Worm (Caenorhabditis elegans) whole organism, late embryonic: ENCODE data around the gene K09G1.2.
A peak's percentile ranks its signal among the peaks of the same experiment; 100 is the strongest.

Experiments used
- C08G9.2 ChIP-seq: sonication (generic microtip); optimal IDR thresholded peaks from 2 replicates; lab custom pipeline; 2016; ENCODE audit warnings: mild to moderate bottlenecking, missing genetic modification characterization, moderate library complexity, missing compliant biosample characterization
- F13H6.1 ChIP-seq: sonication (generic microtip); optimal IDR thresholded peaks from 2 replicates; lab custom pipeline; 2016; ENCODE audit warnings: missing genetic modification characterization, missing compliant biosample characterization
- K02D7.2 ChIP-seq: sonication (generic microtip); optimal IDR thresholded peaks from 2 replicates; lab custom pipeline; 2017; ENCODE audit warnings: mild to moderate bottlenecking, missing genetic modification characterization, missing compliant biosample characterization
- ahr-1 ChIP-seq: sonication (generic microtip); optimal IDR thresholded peaks from 2 replicates; lab custom pipeline; 2016; ENCODE audit warnings: missing genetic modification characterization, missing compliant biosample characterization
- ceh-14 ChIP-seq: sonication (generic microtip); optimal IDR thresholded peaks from 2 replicates; lab custom pipeline; 2016; ENCODE audit warnings: missing genotype, missing genetic modification characterization, missing compliant biosample characterization
- ceh-19 ChIP-seq: fragments of 200-800 bp; sonication (Bioruptor generic); optimal IDR thresholded peaks from 2 replicates; lab custom pipeline; 2018; ENCODE audit warnings: mild to moderate bottlenecking, missing genetic modification characterization, missing compliant biosample characterization
- ceh-24 ChIP-seq: sonication (generic microtip); optimal IDR thresholded peaks from 2 replicates; lab custom pipeline; 2016; ENCODE audit warnings: mild to moderate bottlenecking, missing genetic modification characterization, missing compliant biosample characterization
- ceh-30 ChIP-seq: fragments of 150-350 bp; optimal IDR thresholded peaks from 2 replicates; lab custom pipeline; 2014; ENCODE audit warnings: missing biosample characterization, missing genetic modification characterization
- ceh-31 ChIP-seq: sonication (generic microtip); optimal IDR thresholded peaks from 2 replicates; lab custom pipeline; 2016; ENCODE audit warnings: missing genetic modification characterization, missing compliant biosample characterization
- ceh-34 ChIP-seq: sonication (generic microtip); optimal IDR thresholded peaks from 2 replicates; lab custom pipeline; 2016; ENCODE audit warnings: mild to moderate bottlenecking, missing genetic modification characterization, missing compliant biosample characterization
- ceh-6 ChIP-seq: fragments of 200-800 bp; sonication (Bioruptor generic); optimal IDR thresholded peaks from 2 replicates; lab custom pipeline; 2018; ENCODE audit warnings: mild to moderate bottlenecking, missing genetic modification characterization, missing compliant biosample characterization
- ceh-9 ChIP-seq: sonication (generic microtip); optimal IDR thresholded peaks from 2 replicates; lab custom pipeline; 2016; ENCODE audit warnings: mild to moderate bottlenecking, missing genetic modification characterization, inconsistent platforms, missing compliant biosample characterization
- dve-1 ChIP-seq: sonication (generic microtip); optimal IDR thresholded peaks from 2 replicates; lab custom pipeline; 2017; ENCODE audit warnings: antibody characterized with exemption, mild to moderate bottlenecking, missing genetic modification characterization, missing compliant biosample characterization
- ets-4 ChIP-seq: sonication (generic microtip); optimal IDR thresholded peaks from 2 replicates; lab custom pipeline; 2016; ENCODE audit warnings: missing genetic modification characterization, missing compliant biosample characterization
- fkh-6 ChIP-seq: sonication (generic microtip); optimal IDR thresholded peaks from 2 replicates; lab custom pipeline; 2016; ENCODE audit warnings: missing genetic modification characterization, missing compliant biosample characterization
- hlh-13 ChIP-seq: fragments of 200-800 bp; sonication (Bioruptor generic); optimal IDR thresholded peaks from 2 replicates; lab custom pipeline; 2018; ENCODE audit warnings: mild to moderate bottlenecking, missing genetic modification characterization, missing compliant biosample characterization
- hlh-15 ChIP-seq: sonication (generic microtip); optimal IDR thresholded peaks from 2 replicates; lab custom pipeline; 2016; ENCODE audit warnings: missing genetic modification characterization, missing compliant biosample characterization
- hlh-8 ChIP-seq: sonication (generic microtip); optimal IDR thresholded peaks from 2 replicates; lab custom pipeline; 2016; ENCODE audit warnings: missing genotype, missing genetic modification characterization, missing compliant biosample characterization
- lim-6 ChIP-seq: sonication (generic microtip); optimal IDR thresholded peaks from 2 replicates; lab custom pipeline; 2016; ENCODE audit warnings: missing genetic modification characterization, missing compliant biosample characterization
- lin-11 ChIP-seq: fragments of 200-800 bp; sonication (Bioruptor generic); optimal IDR thresholded peaks from 2 replicates; lab custom pipeline; 2018; ENCODE audit warnings: mild to moderate bottlenecking, missing genetic modification characterization, missing compliant biosample characterization
- madf-2 ChIP-seq: sonication (generic microtip); optimal IDR thresholded peaks from 2 replicates; lab custom pipeline; 2017; ENCODE audit warnings: missing genetic modification characterization, missing compliant biosample characterization
- nfya-1 ChIP-seq: sonication (generic microtip); optimal IDR thresholded peaks from 2 replicates; lab custom pipeline; 2017; ENCODE audit warnings: missing genetic modification characterization, mild to moderate bottlenecking, missing compliant biosample characterization, antibody characterized with exemption, moderate library complexity
- nhr-11 ChIP-seq: fragments of 150-350 bp; optimal IDR thresholded peaks from 2 replicates; lab custom pipeline; 2014; ENCODE audit warnings: missing biosample characterization, missing genetic modification characterization
- nhr-232 ChIP-seq: sonication (generic microtip); optimal IDR thresholded peaks from 2 replicates; lab custom pipeline; 2016; ENCODE audit warnings: missing genetic modification characterization, missing compliant biosample characterization
- npax-4 ChIP-seq: sonication (generic microtip); optimal IDR thresholded peaks from 2 replicates; lab custom pipeline; 2016; ENCODE audit warnings: missing genetic modification characterization, missing compliant biosample characterization
- odd-2 ChIP-seq: sonication (generic microtip); optimal IDR thresholded peaks from 2 replicates; lab custom pipeline; 2017; ENCODE audit warnings: antibody characterized with exemption, mild to moderate bottlenecking, missing genetic modification characterization, missing compliant biosample characterization
- pat-9 ChIP-seq: fragments of 200-800 bp; sonication (Bioruptor generic); optimal IDR thresholded peaks from 2 replicates; lab custom pipeline; 2018; ENCODE audit warnings: mild to moderate bottlenecking, missing genetic modification characterization, moderate library complexity, missing compliant biosample characterization
- pax-1 ChIP-seq: fragments of 150-350 bp; optimal IDR thresholded peaks from 2 replicates; lab custom pipeline; 2014; ENCODE audit warnings: missing biosample characterization, missing genetic modification characterization
- ref-2 ChIP-seq: sonication (generic microtip); optimal IDR thresholded peaks from 2 replicates; lab custom pipeline; 2016; ENCODE audit warnings: missing genetic modification characterization, missing compliant biosample characterization
- rnt-1 ChIP-seq: sonication (generic microtip); optimal IDR thresholded peaks from 2 replicates; lab custom pipeline; 2016; ENCODE audit warnings: missing genetic modification characterization, missing compliant biosample characterization
- sdc-2 ChIP-seq: sonication (generic microtip); optimal IDR thresholded peaks from 2 replicates; lab custom pipeline; 2016; ENCODE audit warnings: missing genotype, missing genetic modification characterization, missing compliant biosample characterization
- sox-2 ChIP-seq: fragments of 200-800 bp; sonication (Bioruptor generic); IDR thresholded peaks from 2 replicates; pipeline ENCODE4 v1.3.6; 2022; ENCODE audit warnings: missing genetic modification reagents, missing genetic modification characterization, missing compliant biosample characterization
- sox-4 ChIP-seq: sonication (generic microtip); optimal IDR thresholded peaks from 2 replicates; lab custom pipeline; 2017; ENCODE audit warnings: mild to moderate bottlenecking, missing genetic modification characterization, inconsistent platforms, missing compliant biosample characterization
- unc-55 ChIP-seq: sonication (generic microtip); optimal IDR thresholded peaks from 2 replicates; lab custom pipeline; 2017; ENCODE audit warnings: missing biosample characterization, missing genetic modification reagents, missing genetic modification characterization
- zip-5 ChIP-seq: sonication (generic microtip); optimal IDR thresholded peaks from 2 replicates; lab custom pipeline; 2016; ENCODE audit warnings: missing genetic modification characterization, missing compliant biosample characterization

Gene K09G1.2

DNA sequence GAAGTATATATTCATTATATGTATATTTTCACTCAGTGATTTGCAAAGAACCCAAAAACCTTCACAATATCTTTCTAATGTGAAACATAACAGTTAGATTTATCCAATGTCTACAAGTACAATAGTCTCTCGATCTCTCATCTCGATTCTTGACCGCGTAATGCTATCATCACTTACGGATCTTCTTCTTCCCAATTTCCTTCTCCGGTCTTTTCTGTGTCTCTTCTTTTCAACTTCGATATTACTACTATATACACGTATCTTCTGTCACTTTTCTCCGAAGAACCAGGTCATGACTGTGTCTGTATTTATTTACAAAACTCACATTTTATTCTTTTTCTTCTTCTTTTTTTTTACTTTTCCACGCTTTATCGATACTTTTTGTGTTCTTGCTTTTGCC lies 1.8 kb upstream of the K09G1.2 start:
- TF ChIP-seq ceh-31 (tag; lab: Kevin White, UChicago) = no peak
- no peak for TF ChIP-seq rnt-1 (tag; lab: Kevin White, UChicago)
- TF ChIP-seq nhr-232 = no peak
- TF ChIP-seq F13H6.1 (tag; lab: Kevin White, UChicago) = no peak
- TF ChIP-seq pax-1 = no peak
- TF ChIP-seq ceh-30 (tag; lab: Kevin White, UChicago) = no peak
- no peak for TF ChIP-seq pat-9 (tag; lab: Kevin White, UChicago)
- TF ChIP-seq K02D7.2 (tag; lab: Kevin White, UChicago) = no peak
- TF ChIP-seq ceh-34 (tag; lab: Kevin White, UChicago) = no peak
- no peak for TF ChIP-seq hlh-15 (tag; lab: Kevin White, UChicago)
- no peak for TF ChIP-seq C08G9.2
- no peak for TF ChIP-seq ceh-9
- TF ChIP-seq ceh-19 (GFP tag; lab: Kevin White, UChicago) = no peak
- no peak for TF ChIP-seq nfya-1 (tag; lab: Kevin White, UChicago)

- no peak for TF ChIP-seq ahr-1
These were observed 17.8 kb downstream of the K09G1.2 start, which contains the start of gene dop-2 for ce11 chrV:9608256-9608655. Gene dop-2, plus strand, starts transcription at chrV:9608556.

ce11 chrV:9609217-9609616 lies 18.8 kb downstream of the K09G1.2 start:
- TF ChIP-seq unc-55 (GFP tag; lab: Kevin White, UChicago) (no peak), hlh-8 (no peak), ceh-14 (tag; lab: Kevin White, UChicago) (no peak), K02D7.2 (tag; lab: Kevin White, UChicago) (no peak), hlh-15 (tag; lab: Kevin White, UChicago) (no peak), sox-4 (no peak), nhr-11 (tag; lab: Kevin White, UChicago) (no peak), lin-11 (tag; lab: Kevin White, UChicago) (no peak), lim-6 (tag; lab: Kevin White, UChicago) (no peak), madf-2 (no peak), dve-1 (tag; lab: Kevin White, UChicago) (no peak), pat-9 (tag; lab: Kevin White, UChicago) (no peak), ceh-6 (GFP tag; lab: Kevin White, UChicago) (no peak), odd-2 (no peak), C08G9.2 (no peak), ceh-24 (tag; lab: Kevin White, UChicago) (no peak), ceh-34 (tag; lab: Kevin White, UChicago) (no peak), sdc-2 (tag; lab: Kevin White, UChicago) (no peak)

- TF ChIP-seq zip-5 (no peak), ets-4 (tag; lab: Kevin White, UChicago) (peak; percentile 8)
These were observed 25.3 kb downstream of the K09G1.2 start, which contains the start of gene pqn-63 for ce11 chrV:9615725-9616124. Gene pqn-63, plus strand, starts transcription at chrV:9616031.

ce11 chrV:9616130-9616529 lies 25.7 kb downstream of the K09G1.2 start:
- TF ChIP-seq hlh-13 (GFP tag; lab: Kevin White, UChicago) (no peak), fkh-6 (tag; lab: Kevin White, UChicago) (no peak)

DNA sequence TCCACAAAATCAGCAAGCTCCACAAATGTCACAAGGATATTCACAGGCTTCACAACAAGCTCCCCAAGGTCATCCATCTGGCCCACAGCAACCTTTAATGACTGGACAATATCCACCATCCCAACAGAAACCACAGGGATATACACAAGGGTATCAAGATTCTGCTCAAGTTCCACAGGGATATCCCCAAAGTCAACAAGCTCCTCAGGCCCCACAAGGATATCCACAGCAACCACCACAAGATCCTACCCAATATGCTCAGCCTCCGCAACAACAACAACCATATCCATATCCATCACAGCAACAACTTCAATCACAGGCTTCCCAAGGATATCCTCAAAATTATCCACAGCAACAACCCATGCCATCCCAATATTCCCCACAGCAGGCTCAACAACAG lies 26.3 kb downstream of the K09G1.2 start:
- TF ChIP-seq dve-1 (tag; lab: Kevin White, UChicago) (peak; percentile 93), ref-2 (no peak), npax-4 (tag; lab: Kevin White, UChicago) (no peak), ahr-1 (no peak), nhr-11 (tag; lab: Kevin White, UChicago) (no peak), sox-2 (GFP tag; lab: Robert Waterston, UW) (no peak)
